Fruit fly (Drosophila melanogaster): ENCODE measurements around the gene xit.

xit gene

DNA sequence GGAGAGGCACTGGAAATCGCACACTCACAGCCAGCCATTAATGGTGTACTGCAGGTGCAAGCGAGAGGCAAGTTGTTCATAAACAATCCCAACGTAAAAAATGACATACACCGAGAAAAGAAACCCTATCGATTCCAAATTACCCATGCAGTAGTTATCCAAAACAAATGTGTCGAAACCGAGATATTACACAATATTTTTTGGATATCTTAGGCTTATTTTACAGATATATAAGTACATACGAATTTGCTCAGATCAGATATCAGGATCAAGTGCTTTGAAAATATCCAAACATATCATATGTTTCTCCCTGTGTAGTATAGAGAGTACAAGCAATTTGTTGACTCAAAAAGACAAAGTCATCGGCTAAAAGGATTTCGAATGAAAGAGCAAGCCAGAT is 43.4 kb upstream of the xit start (continued):
- TF ChIP-seq lola (GFP tag; optimal IDR thresholded peaks at IDR 0.05) (peak in 1 of 3 experiments; percentile 42), Drgx (GFP tag; IDR thresholded peaks at IDR 0.05) (peak; percentile 50), CG10979 (tag; optimal IDR thresholded peaks at IDR 0.05) (peak; percentile 31), zf30C (GFP tag; optimal IDR thresholded peaks at IDR 0.05) (peak; percentile 78), az2 (GFP tag; optimal IDR thresholded peaks at IDR 0.05) (peak; percentile 6), CG13624 (GFP tag; optimal IDR thresholded peaks at IDR 0.05) (no peak), dmrt11E (tag; optimal IDR thresholded peaks at IDR 0.05) (peak; percentile 59), dpn (GFP tag; optimal IDR thresholded peaks at IDR 0.05) (no peak), gem (tag; optimal IDR thresholded peaks at IDR 0.05) (peak; percentile 50), CG13123 (GFP tag; optimal IDR thresholded peaks at IDR 0.05) (no peak), HLH54F (GFP tag; optimal IDR thresholded peaks at IDR 0.05) (no peak), Med (GFP tag) (peak; percentile 59), CG18262 (tag; optimal IDR thresholded peaks at IDR 0.05) (peak; percentile 29), lbe (GFP tag; optimal IDR thresholded peaks at IDR 0.05) (peak; percentile 79), MESR4 (GFP tag; optimal IDR thresholded peaks at IDR 0.05) (no peak), mam (GFP tag; optimal IDR thresholded peaks at IDR 0.05) (no peak), fd96Cb (tag; optimal IDR thresholded peaks at IDR 0.05) (peak; percentile 32), CG4404 (GFP tag; IDR thresholded peaks at IDR 0.05) (peak; percentile 35; the same call in 1 of the 2 replicates), hkb (optimal IDR thresholded peaks at IDR 0.05) (no peak), hkb (GFP tag; IDR thresholded peaks at IDR 0.05) (no peak), Ets97D (GFP tag; optimal IDR thresholded peaks at IDR 0.05) (no peak), btn (GFP tag; optimal IDR thresholded peaks at IDR 0.05) (no peak), CG17829 (tag; optimal IDR thresholded peaks at IDR 0.05) (peak; percentile 0), zen (tag; optimal IDR thresholded peaks at IDR 0.05) (peak; percentile 24), sim (GFP tag; IDR thresholded peaks at IDR 0.05) (no peak), CG15696 (tag; optimal IDR thresholded peaks at IDR 0.05) (peak; percentile 57), Lpt (GFP tag; optimal IDR thresholded peaks at IDR 0.05) (no peak), chn (GFP tag; optimal IDR thresholded peaks at IDR 0.05) (no peak), Side (GFP tag; optimal IDR thresholded peaks at IDR 0.05) (no peak), stc (GFP tag; IDR thresholded peaks at IDR 0.05) (no peak), crol (GFP tag; IDR thresholded peaks at IDR 0.05) (0 out of 2 replicates have a peak, but pooled peaks have one; percentile 3), ato (GFP tag; IDR thresholded peaks at IDR 0.05; ENCODE audit: partially characterized antibody) (no peak), CG6689 (GFP tag; IDR thresholded peaks at IDR 0.05) (0 out of 2 replicates have a peak, but pooled peaks have one; percentile 13), CG15073 (GFP tag; optimal IDR thresholded peaks at IDR 0.05) (no peak), CG8765 (GFP tag; IDR thresholded peaks at IDR 0.05) (no peak), nmo (GFP tag; optimal IDR thresholded peaks at IDR 0.05) (peak; percentile 4), CG2120 (GFP tag; optimal IDR thresholded peaks at IDR 0.05) (no peak), otp (GFP tag; IDR thresholded peaks at IDR 0.05) (no peak), bsh (GFP tag; optimal IDR thresholded peaks at IDR 0.05) (peak; percentile 30 to 70), CG2712 (tag; optimal IDR thresholded peaks at IDR 0.05) (peak; percentile 46), CG1603 (tag; optimal IDR thresholded peaks at IDR 0.05) (peak; percentile 48), cad (GFP tag; optimal IDR thresholded peaks at IDR 0.05) (no peak), CG32767 (GFP tag; IDR thresholded peaks at IDR 0.05) (no peak), CG9609 (GFP tag; optimal IDR thresholded peaks at IDR 0.05) (no peak), CG18619 (GFP tag; optimal IDR thresholded peaks at IDR 0.05) (no peak), phol (tag; optimal IDR thresholded peaks at IDR 0.05) (peak; percentile 42), chif (GFP tag; optimal IDR thresholded peaks at IDR 0.05) (peak in 1 of 2 experiments; percentile 35), corto (GFP tag; optimal IDR thresholded peaks at IDR 0.05) (peak; percentile 78), CG33213 (GFP tag; optimal IDR thresholded peaks at IDR 0.05) (no peak), CG8944 (GFP tag; optimal IDR thresholded peaks at IDR 0.05) (peak; percentile 15), insv (GFP tag; optimal IDR thresholded peaks at IDR 0.05) (no peak)
